ENCODE assay signal across 6 fruit fly cellular contexts in genomic region chr2L:223351-223750, dm6.
A peak's percentile ranks its signal among the peaks of the same experiment; 100 is the strongest.
TF ChIP-seq lines count a peak whose summit lies in the region.

No protein-coding gene starts in this region.

- TF ChIP-seq CTCF in whole organism, embryonic (GFP tag; optimal IDR thresholded peaks at IDR 0.05; lab: Kevin White, UChicago) = peak; percentile 3

TF ChIP-seq in Kc167, 6 proteins besides CTCF, POLR2A, EP300 and RAD21:
- TF ChIP-seq Myc (optimal IDR thresholded peaks at IDR 0.05; lab: Kevin White, UChicago) = no peak
- no peak for TF ChIP-seq psq (optimal IDR thresholded peaks at IDR 0.05; lab: Kevin White, UChicago)
- TF ChIP-seq h (optimal IDR thresholded peaks at IDR 0.05; lab: Kevin White, UChicago) = no peak
- TF ChIP-seq insv (optimal IDR thresholded peaks at IDR 0.05; lab: Kevin White, UChicago) = peak; percentile 25
- no peak for TF ChIP-seq ttk (optimal IDR thresholded peaks at IDR 0.05; lab: Kevin White, UChicago)
- TF ChIP-seq Sin3A (optimal IDR thresholded peaks at IDR 0.05; lab: Kevin White, UChicago) = no peak

TF ChIP-seq in whole organism, adult, 20 proteins besides CTCF, POLR2A, EP300 and RAD21 (continues in another document):
- TF ChIP-seq Hr96 (GFP tag; optimal IDR thresholded peaks at IDR 0.05; lab: Kevin White, UChicago) (peak; percentile 34), CG14711 (tag; optimal IDR thresholded peaks at IDR 0.05; lab: Kevin White, UChicago) (peak; percentile 54), CG7045 (GFP tag; optimal IDR thresholded peaks at IDR 0.05; lab: Kevin White, UChicago) (peak; percentile 46), Mnt (GFP tag; optimal IDR thresholded peaks at IDR 0.05; lab: Kevin White, UChicago) (no peak), cic (GFP tag; optimal IDR thresholded peaks at IDR 0.05; lab: Kevin White, UChicago) (no peak), CG5204 (GFP tag; optimal IDR thresholded peaks at IDR 0.05; lab: Kevin White, UChicago) (no peak), Clk (GFP tag; optimal IDR thresholded peaks at IDR 0.05; lab: Kevin White, UChicago) (no peak), CG1620 (GFP tag; optimal IDR thresholded peaks at IDR 0.05; lab: Kevin White, UChicago) (peak; percentile 22), Crg-1 (GFP tag; optimal IDR thresholded peaks at IDR 0.05; lab: Kevin White, UChicago) (no peak), pad (GFP tag; optimal IDR thresholded peaks at IDR 0.05; lab: Kevin White, UChicago) (no peak), tj (GFP tag; optimal IDR thresholded peaks at IDR 0.05; lab: Kevin White, UChicago) (no peak), CG33017 (tag; optimal IDR thresholded peaks at IDR 0.05; lab: Kevin White, UChicago) (peak; percentile 71), cnc (optimal IDR thresholded peaks at IDR 0.05; lab: Kevin White, UChicago) (no peak), CG11617 (GFP tag; optimal IDR thresholded peaks at IDR 0.05; lab: Kevin White, UChicago) (peak; percentile 48), bab1 (GFP tag; optimal IDR thresholded peaks at IDR 0.05; lab: Kevin White, UChicago) (peak; percentile 22), ovo (GFP tag; optimal IDR thresholded peaks at IDR 0.05; lab: Kevin White, UChicago) (no peak), kay (GFP tag; lab: Kevin White, UChicago; ENCODE audit: borderline replicate concordance) (no peak), toe (GFP tag; optimal IDR thresholded peaks at IDR 0.05; lab: Kevin White, UChicago) (peak; percentile 14)

TF ChIP-seq in whole organism, embryonic, 481 proteins besides CTCF, POLR2A, EP300 and RAD21 (continues in another document):
- TF ChIP-seq CG1529 (GFP tag; optimal IDR thresholded peaks at IDR 0.05; lab: Kevin White, UChicago) (peak; percentile 87), seq (GFP tag; IDR thresholded peaks at IDR 0.05; lab: Robert Waterston, UW) (peak; percentile 86), CG32772 (GFP tag; IDR thresholded peaks at IDR 0.05; lab: Robert Waterston, UW) (peak; percentile 89), exex (tag; optimal IDR thresholded peaks at IDR 0.05; lab: Kevin White, UChicago) (no peak), MBD-R2 (GFP tag; IDR thresholded peaks at IDR 0.05; lab: Robert Waterston, UW) (peak; percentile 46), CG2202 (tag; optimal IDR thresholded peaks at IDR 0.05; lab: Kevin White, UChicago) (peak; percentile 80), Fer2 (tag; optimal IDR thresholded peaks at IDR 0.05; lab: Kevin White, UChicago) (no peak), pho (GFP tag; optimal IDR thresholded peaks at IDR 0.05; lab: Kevin White, UChicago) (peak; percentile 40), CG7357 (GFP tag; IDR thresholded peaks at IDR 0.05; lab: Robert Waterston, UW) (peak; percentile 74), CG15601 (tag; optimal IDR thresholded peaks at IDR 0.05; lab: Kevin White, UChicago) (peak; percentile 81), CG4730 (GFP tag; IDR thresholded peaks at IDR 0.05; lab: Robert Waterston, UW) (peak; percentile 81), CG11085 (GFP tag; IDR thresholded peaks at IDR 0.05; lab: Robert Waterston, UW) (peak; percentile 58; the same call in 1 of the 2 replicates), CG4328 (GFP tag; optimal IDR thresholded peaks at IDR 0.05; lab: Kevin White, UChicago) (no peak), CG5180 (GFP tag; optimal IDR thresholded peaks at IDR 0.05; lab: Kevin White, UChicago) (peak; percentile 15), Dek (tag; optimal IDR thresholded peaks at IDR 0.05; lab: Kevin White, UChicago) (peak; percentile 63), CG31388 (GFP tag; optimal IDR thresholded peaks at IDR 0.05; lab: Kevin White, UChicago) (peak; percentile 74), CG2875 (GFP tag; optimal IDR thresholded peaks at IDR 0.05; lab: Kevin White, UChicago) (peak; percentile 90), CG17829 (tag; optimal IDR thresholded peaks at IDR 0.05; lab: Kevin White, UChicago) (peak; percentile 89)

TF ChIP-seq in whole organism, prepupa, 60 proteins besides CTCF, POLR2A, EP300 and RAD21 (continues in another document):
- TF ChIP-seq CG6792 (GFP tag; optimal IDR thresholded peaks at IDR 0.05; lab: Kevin White, UChicago) = peak; percentile 92
- peak; percentile 97 for TF ChIP-seq CG6163 (GFP tag; IDR thresholded peaks at IDR 0.05; lab: Robert Waterston, UW)
- peak; percentile 80 for TF ChIP-seq fd85E (GFP tag; optimal IDR thresholded peaks at IDR 0.05; lab: Kevin White, UChicago)
- TF ChIP-seq Ets21C (GFP tag; optimal IDR thresholded peaks at IDR 0.05; lab: Kevin White, UChicago) = peak; percentile 86
- TF ChIP-seq CG8632 (GFP tag; optimal IDR thresholded peaks at IDR 0.05; lab: Kevin White, UChicago) = peak; percentile 92
- TF ChIP-seq vri (GFP tag; optimal IDR thresholded peaks at IDR 0.05; lab: Kevin White, UChicago) = peak; percentile 90
- peak; percentile 95 for TF ChIP-seq CG32006 (GFP tag; optimal IDR thresholded peaks at IDR 0.05; lab: Kevin White, UChicago)
- TF ChIP-seq lz (GFP tag; optimal IDR thresholded peaks at IDR 0.05; lab: Kevin White, UChicago) = peak; percentile 92
- peak; percentile 95 for TF ChIP-seq Eip75B (GFP tag; optimal IDR thresholded peaks at IDR 0.05; lab: Kevin White, UChicago)
- peak; percentile 34 for TF ChIP-seq fkh (GFP tag; optimal IDR thresholded peaks at IDR 0.05; lab: Kevin White, UChicago)
- peak; percentile 97 for TF ChIP-seq CG3919 (GFP tag; optimal IDR thresholded peaks at IDR 0.05; lab: Kevin White, UChicago)
- peak; percentile 93 for TF ChIP-seq fd59A (GFP tag; optimal IDR thresholded peaks at IDR 0.05; lab: Kevin White, UChicago)
- TF ChIP-seq spab (GFP tag; optimal IDR thresholded peaks at IDR 0.05; lab: Kevin White, UChicago) = peak; percentile 93
- peak; percentile 56 for TF ChIP-seq Eip93F (GFP tag; optimal IDR thresholded peaks at IDR 0.05; lab: Kevin White, UChicago)
- peak; percentile 70 to 77 for TF ChIP-seq ss (GFP tag; optimal IDR thresholded peaks at IDR 0.05; lab: Kevin White, UChicago)
- peak; percentile 91 for TF ChIP-seq CG31627 (GFP tag; optimal IDR thresholded peaks at IDR 0.05; lab: Kevin White, UChicago)
- TF ChIP-seq dsx (GFP tag; optimal IDR thresholded peaks at IDR 0.05; lab: Kevin White, UChicago; ENCODE audit: poor library complexity, severe bottlenecking) = peak; percentile 84
- TF ChIP-seq CG8119 (GFP tag; IDR thresholded peaks at IDR 0.05; lab: Robert Waterston, UW) = peak; percentile 96

TF ChIP-seq in whole organism, pupa, 21 proteins besides CTCF, POLR2A, EP300 and RAD21 (continues in another document):
- TF ChIP-seq CG4496 (GFP tag; IDR thresholded peaks at IDR 0.05; lab: Robert Waterston, UW) = peak; percentile 98
- peak; percentile 92 for TF ChIP-seq CG32121 (GFP tag; IDR thresholded peaks at IDR 0.05; lab: Robert Waterston, UW)
- TF ChIP-seq CG34367 (tag; optimal IDR thresholded peaks at IDR 0.05; lab: Kevin White, UChicago) = peak; percentile 93
- TF ChIP-seq fd96Ca (GFP tag; IDR thresholded peaks at IDR 0.05; lab: Robert Waterston, UW) = peak; percentile 97
- peak; percentile 95 for TF ChIP-seq CG8301 (tag; optimal IDR thresholded peaks at IDR 0.05; lab: Kevin White, UChicago)
- TF ChIP-seq Snoo (tag; optimal IDR thresholded peaks at IDR 0.05; lab: Kevin White, UChicago) = peak; percentile 83
- TF ChIP-seq Ets98B (GFP tag; IDR thresholded peaks at IDR 0.05; lab: Robert Waterston, UW) = peak; percentile 96
- TF ChIP-seq rn (GFP tag; IDR thresholded peaks at IDR 0.05; lab: Robert Waterston, UW) = peak; percentile 92
- peak; percentile 87 for TF ChIP-seq gl (tag; optimal IDR thresholded peaks at IDR 0.05; lab: Kevin White, UChicago)
- peak; percentile 93 for TF ChIP-seq CG9948 (tag; optimal IDR thresholded peaks at IDR 0.05; lab: Kevin White, UChicago)
- peak; percentile 96 for TF ChIP-seq Pif1B (GFP tag; optimal IDR thresholded peaks at IDR 0.05; lab: Kevin White, UChicago)
- TF ChIP-seq EcR (GFP tag; optimal IDR thresholded peaks at IDR 0.05; lab: Kevin White, UChicago) = no peak
- TF ChIP-seq CG8159 (tag; optimal IDR thresholded peaks at IDR 0.05; lab: Kevin White, UChicago) = peak; percentile 93
- TF ChIP-seq Pif1A (GFP tag; optimal IDR thresholded peaks at IDR 0.05; lab: Kevin White, UChicago) = peak; percentile 96
- TF ChIP-seq D1 (tag; optimal IDR thresholded peaks at IDR 0.05; lab: Kevin White, UChicago) = peak; percentile 87
- peak; percentile 54 for TF ChIP-seq CG13204 (GFP tag; optimal IDR thresholded peaks at IDR 0.05; lab: Kevin White, UChicago)
- peak; percentile 96 for TF ChIP-seq CG14655 (GFP tag; optimal IDR thresholded peaks at IDR 0.05; lab: Kevin White, UChicago)
- peak; percentile 39; the same call in 1 of the 2 replicates for TF ChIP-seq CG10348 (GFP tag; IDR thresholded peaks at IDR 0.05; lab: Robert Waterston, UW)
- TF ChIP-seq CG17806 (tag; optimal IDR thresholded peaks at IDR 0.05; lab: Kevin White, UChicago) = peak; percentile 94

TF ChIP-seq in whole organism, wandering third instar larva, 38 proteins besides CTCF, POLR2A, EP300 and RAD21 (continues in another document):
- TF ChIP-seq psq (GFP tag; optimal IDR thresholded peaks at IDR 0.05; lab: Kevin White, UChicago) (no peak), jim (GFP tag; optimal IDR thresholded peaks at IDR 0.05; lab: Kevin White, UChicago) (no peak), OdsH (GFP tag; optimal IDR thresholded peaks at IDR 0.05; lab: Kevin White, UChicago) (peak; percentile 83), br (GFP tag; optimal IDR thresholded peaks at IDR 0.05; lab: Kevin White, UChicago) (peak; percentile 90), brk (GFP tag; optimal IDR thresholded peaks at IDR 0.05; lab: Kevin White, UChicago) (peak; percentile 70), dmrt93B (GFP tag; optimal IDR thresholded peaks at IDR 0.05; lab: Kevin White, UChicago) (peak; percentile 57), woc (GFP tag; optimal IDR thresholded peaks at IDR 0.05; lab: Kevin White, UChicago) (peak; percentile 82), Hr78 (GFP tag; optimal IDR thresholded peaks at IDR 0.05; lab: Kevin White, UChicago) (no peak), Mio (GFP tag; optimal IDR thresholded peaks at IDR 0.05; lab: Kevin White, UChicago) (peak; percentile 25), Hr83 (GFP tag; optimal IDR thresholded peaks at IDR 0.05; lab: Kevin White, UChicago; ENCODE audit: poor library complexity, severe bottlenecking) (peak; percentile 70), Jra (GFP tag; optimal IDR thresholded peaks at IDR 0.05; lab: Kevin White, UChicago) (peak; percentile 49), lola (GFP tag; optimal IDR thresholded peaks at IDR 0.05; lab: Kevin White, UChicago) (no peak), Sp1 (GFP tag; optimal IDR thresholded peaks at IDR 0.05; lab: Kevin White, UChicago) (peak; percentile 76), foxo (GFP tag; optimal IDR thresholded peaks at IDR 0.05; lab: Kevin White, UChicago) (peak; percentile 56 to 94), GATAd (GFP tag; optimal IDR thresholded peaks at IDR 0.05; lab: Kevin White, UChicago) (no peak), dl (GFP tag; optimal IDR thresholded peaks at IDR 0.05; lab: Kevin White, UChicago; ENCODE audit: insufficient read depth in 1 of 2, partially characterized antibody in 2 of 2) (no peak), pan (optimal IDR thresholded peaks at IDR 0.05; lab: Kevin White, UChicago) (no peak), Dif (GFP tag; optimal IDR thresholded peaks at IDR 0.05; lab: Kevin White, UChicago; ENCODE audit: partially characterized antibody) (no peak), usp (GFP tag; optimal IDR thresholded peaks at IDR 0.05; lab: Kevin White, UChicago) (no peak), CG32264 (GFP tag; optimal IDR thresholded peaks at IDR 0.05; lab: Kevin White, UChicago) (peak; percentile 76), N (GFP tag; optimal IDR thresholded peaks at IDR 0.05; lab: Kevin White, UChicago) (no peak), sage (GFP tag; optimal IDR thresholded peaks at IDR 0.05; lab: Kevin White, UChicago) (peak; percentile 82)
